Worm (Caenorhabditis elegans): Measurements from ENCODE around the gene ttll-4.

DNA sequence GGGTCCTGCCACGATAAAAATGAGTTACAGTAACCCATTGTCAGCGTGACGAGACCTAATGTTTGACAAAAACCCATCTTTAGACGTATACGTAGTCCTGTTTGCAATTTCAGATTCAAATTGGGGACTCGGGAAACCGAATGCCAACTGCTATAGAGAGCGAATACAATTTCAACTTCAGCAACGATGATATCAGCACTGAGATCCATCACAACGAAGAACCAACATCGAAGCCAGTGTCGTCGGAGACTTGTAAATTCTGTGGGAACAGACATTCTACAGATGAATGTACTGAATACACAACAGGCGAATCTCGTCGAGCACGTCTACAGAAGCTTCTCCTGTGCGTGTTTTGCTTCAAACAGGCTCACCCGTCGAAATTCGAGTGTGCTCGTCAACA is 38.4 kb upstream of the ttll-4 start:
- no peak for TF ChIP-seq him-1 (tag; optimal IDR thresholded peaks at IDR 0.05)
- TF ChIP-seq dao-5 (tag; optimal IDR thresholded peaks at IDR 0.05) = no peak
